Worm (Caenorhabditis elegans) whole organism, late embryonic: ENCODE measurements around the gene F09B9.4.

Source experiments
- C08G9.2 ChIP-seq: sonication (generic microtip); optimal IDR thresholded peaks from 2 replicates; lab custom pipeline; 2016; ENCODE audit warnings: mild to moderate bottlenecking, missing genetic modification characterization, moderate library complexity, missing compliant biosample characterization
- C38D4.7 ChIP-seq: fragments of 200-800 bp; sonication (Bioruptor generic); optimal IDR thresholded peaks from 2 replicates; lab custom pipeline; 2018; ENCODE audit warnings: mild to moderate bottlenecking, missing genetic modification characterization, moderate library complexity, missing compliant biosample characterization
- F13H6.1 ChIP-seq: sonication (generic microtip); optimal IDR thresholded peaks from 2 replicates; lab custom pipeline; 2016; ENCODE audit warnings: missing genetic modification characterization, missing compliant biosample characterization
- K02D7.2 ChIP-seq: sonication (generic microtip); optimal IDR thresholded peaks from 2 replicates; lab custom pipeline; 2017; ENCODE audit warnings: mild to moderate bottlenecking, missing genetic modification characterization, missing compliant biosample characterization
- K09A11.1 ChIP-seq: sonication (generic microtip); optimal IDR thresholded peaks from 2 replicates; lab custom pipeline; 2017; ENCODE audit warnings: antibody characterized with exemption, mild to moderate bottlenecking, missing genetic modification characterization, missing compliant biosample characterization; ENCODE audit not compliant: insufficient read depth
- ahr-1 ChIP-seq: sonication (generic microtip); optimal IDR thresholded peaks from 2 replicates; lab custom pipeline; 2016; ENCODE audit warnings: missing genetic modification characterization, missing compliant biosample characterization
- ceh-2 ChIP-seq: sonication (generic microtip); optimal IDR thresholded peaks from 2 replicates; lab custom pipeline; 2016; ENCODE audit warnings: missing genotype, missing genetic modification characterization, missing compliant biosample characterization
- ceh-22 ChIP-seq: sonication (generic microtip); optimal IDR thresholded peaks from 2 replicates; lab custom pipeline; 2017; ENCODE audit warnings: missing biosample characterization, missing genetic modification characterization
- ceh-24 ChIP-seq: sonication (generic microtip); optimal IDR thresholded peaks from 2 replicates; lab custom pipeline; 2016; ENCODE audit warnings: mild to moderate bottlenecking, missing genetic modification characterization, missing compliant biosample characterization
- ceh-30 ChIP-seq: fragments of 150-350 bp; optimal IDR thresholded peaks from 2 replicates; lab custom pipeline; 2014; ENCODE audit warnings: missing biosample characterization, missing genetic modification characterization
- ceh-34 ChIP-seq: sonication (generic microtip); optimal IDR thresholded peaks from 2 replicates; lab custom pipeline; 2016; ENCODE audit warnings: mild to moderate bottlenecking, missing genetic modification characterization, missing compliant biosample characterization
- ceh-45 ChIP-seq: fragments of 200-800 bp; sonication (Bioruptor generic); IDR thresholded peaks from 2 replicates; pipeline ENCODE4 v1.3.6; 2022; ENCODE audit warnings: missing genetic modification reagents, missing genetic modification characterization, missing compliant biosample characterization
- ceh-48 ChIP-seq: sonication (generic microtip); optimal IDR thresholded peaks from 2 replicates; lab custom pipeline; 2016; ENCODE audit warnings: missing genetic modification characterization, inconsistent platforms, missing compliant biosample characterization
- ceh-6 ChIP-seq: fragments of 200-800 bp; sonication (Bioruptor generic); optimal IDR thresholded peaks from 2 replicates; lab custom pipeline; 2018; ENCODE audit warnings: mild to moderate bottlenecking, missing genetic modification characterization, missing compliant biosample characterization
- ceh-9 ChIP-seq: sonication (generic microtip); optimal IDR thresholded peaks from 2 replicates; lab custom pipeline; 2016; ENCODE audit warnings: mild to moderate bottlenecking, missing genetic modification characterization, inconsistent platforms, missing compliant biosample characterization
- dmd-4 ChIP-seq: sonication (generic microtip); optimal IDR thresholded peaks from 2 replicates; lab custom pipeline; 2016; ENCODE audit warnings: borderline replicate concordance, missing genetic modification characterization, missing compliant biosample characterization
- dve-1 ChIP-seq: sonication (generic microtip); optimal IDR thresholded peaks from 2 replicates; lab custom pipeline; 2017; ENCODE audit warnings: antibody characterized with exemption, mild to moderate bottlenecking, missing genetic modification characterization, missing compliant biosample characterization
- elt-4 ChIP-seq: sonication (generic microtip); optimal IDR thresholded peaks from 2 replicates; lab custom pipeline; 2016; ENCODE audit warnings: missing genetic modification characterization, missing compliant biosample characterization
- ets-4 ChIP-seq: sonication (generic microtip); optimal IDR thresholded peaks from 2 replicates; lab custom pipeline; 2016; ENCODE audit warnings: missing genetic modification characterization, missing compliant biosample characterization
- fax-1 ChIP-seq: sonication (generic microtip); optimal IDR thresholded peaks from 2 replicates; lab custom pipeline; 2016; ENCODE audit warnings: missing genotype, missing genetic modification characterization, missing compliant biosample characterization
- fkh-6 ChIP-seq: sonication (generic microtip); optimal IDR thresholded peaks from 2 replicates; lab custom pipeline; 2016; ENCODE audit warnings: missing genetic modification characterization, missing compliant biosample characterization
- gmeb-2 ChIP-seq: sonication (generic microtip); optimal IDR thresholded peaks from 2 replicates; lab custom pipeline; 2016; ENCODE audit warnings: missing genetic modification characterization, inconsistent platforms, missing compliant biosample characterization
- hlh-15 ChIP-seq: sonication (generic microtip); optimal IDR thresholded peaks from 2 replicates; lab custom pipeline; 2016; ENCODE audit warnings: missing genetic modification characterization, missing compliant biosample characterization
- hlh-30 ChIP-seq: sonication (generic microtip); optimal IDR thresholded peaks from 2 replicates; lab custom pipeline; 2017; ENCODE audit warnings: antibody characterized with exemption, missing genetic modification characterization, missing compliant biosample characterization; ENCODE audit not compliant: insufficient read depth
- hlh-6 ChIP-seq: sonication (generic microtip); optimal IDR thresholded peaks from 2 replicates; lab custom pipeline; 2016; ENCODE audit warnings: missing genotype, missing genetic modification characterization, missing compliant biosample characterization
- hlh-8 ChIP-seq: sonication (generic microtip); optimal IDR thresholded peaks from 2 replicates; lab custom pipeline; 2016; ENCODE audit warnings: missing genotype, missing genetic modification characterization, missing compliant biosample characterization
- lim-6 ChIP-seq: sonication (generic microtip); optimal IDR thresholded peaks from 2 replicates; lab custom pipeline; 2016; ENCODE audit warnings: missing genetic modification characterization, missing compliant biosample characterization
- lin-11 ChIP-seq: fragments of 200-800 bp; sonication (Bioruptor generic); optimal IDR thresholded peaks from 2 replicates; lab custom pipeline; 2018; ENCODE audit warnings: mild to moderate bottlenecking, missing genetic modification characterization, missing compliant biosample characterization
- mec-3 ChIP-seq: sonication (generic microtip); optimal IDR thresholded peaks from 2 replicates; lab custom pipeline; 2016; ENCODE audit warnings: borderline replicate concordance, missing genetic modification characterization, missing compliant biosample characterization
- nhr-11 ChIP-seq: fragments of 150-350 bp; optimal IDR thresholded peaks from 2 replicates; lab custom pipeline; 2014; ENCODE audit warnings: missing biosample characterization, missing genetic modification characterization
- npax-4 ChIP-seq: sonication (generic microtip); optimal IDR thresholded peaks from 2 replicates; lab custom pipeline; 2016; ENCODE audit warnings: missing genetic modification characterization, missing compliant biosample characterization
- pag-3 ChIP-seq: sonication (generic microtip); optimal IDR thresholded peaks from 2 replicates; lab custom pipeline; 2016; ENCODE audit warnings: missing compliant biosample characterization, missing genetic modification characterization, borderline replicate concordance
- pax-1 ChIP-seq: fragments of 150-350 bp; optimal IDR thresholded peaks from 2 replicates; lab custom pipeline; 2014; ENCODE audit warnings: missing biosample characterization, missing genetic modification characterization
- pha-2 ChIP-seq: sonication (generic microtip); optimal IDR thresholded peaks from 2 replicates; lab custom pipeline; 2017; ENCODE audit warnings: mild to moderate bottlenecking, missing genetic modification characterization, missing compliant biosample characterization
- pqm-1 ChIP-seq: sonication (generic microtip); optimal IDR thresholded peaks from 2 replicates; lab custom pipeline; 2016; ENCODE audit warnings: missing genetic modification characterization, missing compliant biosample characterization
- pros-1 ChIP-seq: fragments of 150-350 bp; optimal IDR thresholded peaks from 2 replicates; lab custom pipeline; 2014; ENCODE audit warnings: missing biosample characterization, missing genetic modification reagents, missing genetic modification characterization
- ref-2 ChIP-seq: sonication (generic microtip); optimal IDR thresholded peaks from 2 replicates; lab custom pipeline; 2016; ENCODE audit warnings: missing genetic modification characterization, missing compliant biosample characterization
- sox-2 ChIP-seq: fragments of 200-800 bp; sonication (Bioruptor generic); IDR thresholded peaks from 2 replicates; pipeline ENCODE4 v1.3.6; 2022; ENCODE audit warnings: missing genetic modification reagents, missing genetic modification characterization, missing compliant biosample characterization
- syd-9 ChIP-seq: sonication (generic microtip); optimal IDR thresholded peaks from 2 replicates; lab custom pipeline; 2016; ENCODE audit warnings: mild to moderate bottlenecking, missing genetic modification characterization, moderate library complexity, missing compliant biosample characterization
- tbx-2 ChIP-seq: sonication (generic microtip); optimal IDR thresholded peaks from 2 replicates; lab custom pipeline; 2016; ENCODE audit warnings: missing genetic modification characterization, missing compliant biosample characterization
- tbx-7 ChIP-seq: sonication (generic microtip); optimal IDR thresholded peaks from 2 replicates; lab custom pipeline; 2016; ENCODE audit warnings: missing genotype, missing genetic modification characterization, missing compliant biosample characterization
- unc-3 ChIP-seq, 2 experiments: fragments of 200-800 bp in 1 of 2; sonication (Bioruptor generic) in 1 of 2; sonication (generic microtip) in 1 of 2; conservative IDR thresholded peaks in 1 of 2; optimal IDR thresholded peaks in 1 of 2; 2 replicates each; pipeline versions ENCODE4 v1.3.6 to Lab custom; 2016 to 2022; ENCODE audit warnings: missing compliant biosample characterization in 2 of 2, missing genetic modification characterization in 2 of 2, missing genetic modification reagents in 1 of 2
- unc-42 ChIP-seq: sonication (generic microtip); optimal IDR thresholded peaks from 2 replicates; lab custom pipeline; 2016; ENCODE audit warnings: missing genotype, missing genetic modification characterization, missing compliant biosample characterization
- unc-55 ChIP-seq: sonication (generic microtip); optimal IDR thresholded peaks from 2 replicates; lab custom pipeline; 2017; ENCODE audit warnings: missing biosample characterization, missing genetic modification reagents, missing genetic modification characterization

Gene F09B9.4

ce11 chrX:10188493-10188895 lies 28.1 kb downstream of the F09B9.4 start (continued):
- TF ChIP-seq pax-1 (tag; lab: Kevin White, UChicago) (no peak), ceh-6 (GFP tag; lab: Kevin White, UChicago) (peak; percentile 22), C38D4.7 (GFP tag; lab: Kevin White, UChicago) (no peak), ceh-34 (peak; percentile 87), ahr-1 (no peak), lin-11 (no peak), lim-6 (tag; lab: Kevin White, UChicago) (no peak), dve-1 (no peak), npax-4 (tag; lab: Kevin White, UChicago) (no peak), K09A11.1 (tag; lab: Kevin White, UChicago) (no peak), unc-3 (GFP tag; conservative IDR thresholded peaks at IDR 0.05; lab: Robert Waterston, UW) (no peak), unc-3 (tag; optimal IDR thresholded peaks at IDR 0.05; lab: Kevin White, UChicago) (no peak), dmd-4 (peak; percentile 66), C08G9.2 (peak; percentile 40), elt-4 (tag; lab: Kevin White, UChicago) (no peak), nhr-11 (tag; lab: Kevin White, UChicago) (no peak), fax-1 (tag; lab: Kevin White, UChicago) (peak; percentile 65), sox-2 (GFP tag; lab: Robert Waterston, UW) (no peak), K02D7.2 (tag; lab: Kevin White, UChicago) (peak; percentile 16), ceh-30 (tag; lab: Kevin White, UChicago) (peak; percentile 52), mec-3 (tag; lab: Kevin White, UChicago) (peak; percentile 52), ceh-45 (no peak), ceh-22 (tag; lab: Kevin White, UChicago) (no peak), syd-9 (tag; lab: Kevin White, UChicago) (peak; percentile 74), ceh-9 (tag; lab: Kevin White, UChicago) (no peak), unc-42 (tag; lab: Kevin White, UChicago) (peak; percentile 71)
- TF ChIP-seq, all 69 proteins: peak for 39

- TF ChIP-seq K02D7.2 (tag; lab: Kevin White, UChicago): no peak
- no peak for TF ChIP-seq tbx-7 (tag; lab: Kevin White, UChicago)
- TF ChIP-seq pha-2 (tag; lab: Kevin White, UChicago): no peak
- TF ChIP-seq ceh-9 (tag; lab: Kevin White, UChicago): no peak
- no peak for TF ChIP-seq sox-2 (GFP tag; lab: Robert Waterston, UW)
- TF ChIP-seq unc-55 (GFP tag; lab: Kevin White, UChicago): no peak
- TF ChIP-seq ceh-2: no peak
- no peak for TF ChIP-seq elt-4 (tag; lab: Kevin White, UChicago)
- no peak for TF ChIP-seq ceh-48 (tag; lab: Kevin White, UChicago)
- TF ChIP-seq F13H6.1: no peak
- no peak for TF ChIP-seq ceh-30 (tag; lab: Kevin White, UChicago)
- no peak for TF ChIP-seq ahr-1
- TF ChIP-seq ceh-24 (tag; lab: Kevin White, UChicago): no peak
- no peak for TF ChIP-seq unc-42 (tag; lab: Kevin White, UChicago)
- TF ChIP-seq, all 69 proteins: peak for 0
Measured at ce11 chrX:10189244-10189643, 28.8 kb downstream of the F09B9.4 start.

ce11 chrX:10189805-10190204 lies 29.4 kb downstream of the F09B9.4 start:
- no peak for TF ChIP-seq hlh-15 (tag; lab: Kevin White, UChicago)
- no peak for TF ChIP-seq fkh-6 (tag; lab: Kevin White, UChicago)
- TF ChIP-seq pha-2 (tag; lab: Kevin White, UChicago): no peak
- no peak for TF ChIP-seq ets-4 (tag; lab: Kevin White, UChicago)
- no peak for TF ChIP-seq pros-1
- no peak for TF ChIP-seq pag-3 (tag; lab: Kevin White, UChicago)
- no peak for TF ChIP-seq ahr-1
- no peak for TF ChIP-seq lim-6 (tag; lab: Kevin White, UChicago)
- TF ChIP-seq pqm-1 (tag; lab: Kevin White, UChicago): no peak
- TF ChIP-seq ref-2 (tag; lab: Kevin White, UChicago): no peak
- TF ChIP-seq hlh-6 (tag; lab: Kevin White, UChicago): no peak
- no peak for TF ChIP-seq ceh-48 (tag; lab: Kevin White, UChicago)
- TF ChIP-seq tbx-2: no peak
- TF ChIP-seq K02D7.2 (tag; lab: Kevin White, UChicago): no peak
- no peak for TF ChIP-seq gmeb-2
- no peak for TF ChIP-seq hlh-30
- no peak for TF ChIP-seq hlh-8 (tag; lab: Kevin White, UChicago)
- TF ChIP-seq sox-2 (GFP tag; lab: Robert Waterston, UW): no peak
- TF ChIP-seq tbx-7 (tag; lab: Kevin White, UChicago): no peak
